Worm (Caenorhabditis elegans): ENCODE results near the gene dml-1.
"Not testable (repeated sequence)": the region's sequence is repeated elsewhere in the genome, so short reads cannot be mapped to it uniquely, and the experiment has no call there.

The dml-1 gene

DNA sequence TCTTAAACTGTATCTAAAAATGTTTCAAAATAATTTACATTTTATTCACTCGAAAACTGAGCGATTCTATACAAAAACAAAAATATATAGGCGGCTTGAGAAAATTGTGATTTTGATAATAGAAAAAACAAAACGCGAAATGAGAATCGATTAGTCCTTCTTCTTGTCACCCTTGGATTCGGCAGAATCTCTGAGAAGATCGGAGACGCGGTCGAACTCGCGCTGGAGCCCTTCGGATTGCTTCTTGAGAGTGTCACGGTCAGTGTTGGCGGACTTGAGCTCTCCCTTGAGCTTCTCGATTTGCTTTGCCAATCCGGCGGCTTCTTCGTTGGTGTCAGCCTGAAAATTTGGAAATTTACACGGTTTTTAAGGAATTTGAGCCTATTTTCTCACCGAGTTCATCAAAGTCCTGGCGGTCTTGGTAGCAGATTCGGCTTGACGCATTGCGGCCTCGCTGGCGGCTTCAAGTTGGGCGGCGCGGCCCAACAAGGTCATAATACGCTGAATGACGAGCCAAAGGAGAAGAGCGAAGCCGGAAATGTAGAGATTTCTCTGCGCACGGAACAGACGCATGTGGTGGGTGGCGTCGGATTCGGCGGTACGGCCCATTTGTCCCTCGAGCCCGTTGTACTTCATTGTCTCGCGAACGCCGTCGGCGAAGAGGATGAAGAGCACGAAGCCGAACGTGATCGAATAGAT lies 4.9 kb downstream of the dml-1 start:
- TF ChIP-seq lsy-12 (tag; optimal IDR thresholded peaks at IDR 0.05) (no peak), pha-4 (tag; optimal IDR thresholded peaks at IDR 0.05) (no peak)

DNA sequence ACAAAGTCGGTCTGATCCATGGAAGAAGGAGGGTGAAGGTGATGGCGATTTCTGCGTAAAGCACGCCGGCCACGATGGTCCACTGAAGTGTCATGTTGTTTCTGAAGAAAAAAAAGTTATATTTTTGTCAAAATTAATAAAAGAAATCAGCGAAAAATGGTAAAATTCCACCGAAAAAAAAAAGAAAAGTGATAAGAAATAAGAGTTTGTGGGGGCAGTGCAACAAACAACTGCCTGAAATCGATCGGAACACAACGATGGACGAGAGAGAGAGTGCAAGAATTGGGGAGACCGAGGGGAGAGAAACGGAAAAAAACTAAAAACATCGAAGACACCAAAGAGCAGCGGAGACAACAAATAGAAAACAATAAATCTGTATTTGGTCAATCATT lies 5.6 kb downstream of the dml-1 start, which contains the start of gene Y54G2A.18:
TSS of gene Y54G2A.18 (minus strand) at position 101 of the 392 bp plus-strand sequence.
- TF ChIP-seq ceh-28 (tag; optimal IDR thresholded peaks at IDR 0.05) (peak; percentile 28), nhr-25 (tag; optimal IDR thresholded peaks at IDR 0.05) (no peak), skn-1 (tag; optimal IDR thresholded peaks at IDR 0.05) (no peak), elt-1 (tag; optimal IDR thresholded peaks at IDR 0.05) (no peak), daf-12 (tag; optimal IDR thresholded peaks at IDR 0.05) (no peak), zag-1 (tag; optimal IDR thresholded peaks at IDR 0.05) (no peak), ceh-82 (tag; optimal IDR thresholded peaks at IDR 0.05) (no peak), nhr-43 (tag; optimal IDR thresholded peaks at IDR 0.05; ENCODE audit: poor library complexity, severe bottlenecking) (no peak), aly-2 (tag; optimal IDR thresholded peaks at IDR 0.05) (no peak), elt-2 (tag; optimal IDR thresholded peaks at IDR 0.05) (peak; percentile 35), pha-4 (tag; optimal IDR thresholded peaks at IDR 0.05) (peak; percentile 35), fos-1 (tag; optimal IDR thresholded peaks at IDR 0.05) (no peak), ztf-11 (tag; optimal IDR thresholded peaks at IDR 0.05) (no peak), elt-3 (tag; optimal IDR thresholded peaks at IDR 0.05) (no peak)

DNA sequence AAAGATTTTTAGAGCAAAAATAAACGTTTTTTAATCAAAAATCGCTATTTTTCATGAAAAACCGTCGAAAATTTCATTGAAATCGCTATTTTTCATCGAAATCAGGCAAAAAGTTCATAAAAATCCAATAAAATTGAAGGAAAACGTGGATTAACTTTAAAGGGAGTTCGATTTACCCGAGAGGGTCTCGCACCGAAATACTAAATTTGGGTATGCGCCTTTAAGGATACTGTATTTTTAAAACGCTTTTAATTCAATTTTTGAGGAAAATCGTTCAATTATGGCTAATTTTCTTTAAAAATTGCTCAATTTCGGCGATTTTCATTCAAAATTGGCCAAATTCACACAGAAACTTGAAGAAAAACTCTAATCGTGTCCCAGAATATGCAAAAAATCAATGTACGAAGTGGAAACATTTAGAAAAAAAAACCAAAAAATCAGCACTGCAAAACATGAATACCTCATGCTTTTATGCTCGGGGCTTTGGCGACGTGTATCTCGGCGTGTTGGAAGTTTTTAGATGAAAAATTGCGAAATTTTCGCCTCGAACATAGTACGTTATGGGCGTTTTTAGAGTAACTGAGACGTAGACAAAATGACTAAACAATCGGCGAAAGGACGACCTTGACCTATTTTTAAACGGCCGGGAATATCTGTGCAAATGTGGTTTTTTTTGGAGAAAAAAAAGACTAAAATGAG lies 6.2 kb downstream of the dml-1 start:
- no peak for TF ChIP-seq ztf-11 (tag; optimal IDR thresholded peaks at IDR 0.05)
- no peak for TF ChIP-seq fos-1 (tag; optimal IDR thresholded peaks at IDR 0.05)
- TF ChIP-seq nhr-23 (tag; optimal IDR thresholded peaks at IDR 0.05) = peak; percentile 53
- TF ChIP-seq nhr-25 (tag; optimal IDR thresholded peaks at IDR 0.05) = peak; percentile 10

DNA sequence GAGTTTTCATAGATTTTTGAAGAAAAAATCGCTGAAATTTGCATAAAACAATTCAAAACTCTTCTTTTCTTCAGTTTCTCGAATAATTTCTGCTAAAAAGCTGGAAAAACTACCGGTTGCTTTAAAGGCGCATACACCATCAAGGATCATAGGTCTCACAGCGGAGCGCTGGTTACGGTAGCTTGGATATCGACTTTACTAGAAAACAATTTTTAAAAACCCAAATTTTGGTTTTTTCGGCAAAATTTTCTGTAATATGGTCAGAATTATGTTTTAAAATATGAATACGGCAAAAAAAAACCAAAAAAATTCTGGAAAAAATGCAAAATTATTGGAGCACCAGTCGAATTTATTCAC lies 6.7 kb downstream of the dml-1 start:
- TF ChIP-seq mml-1 (tag; optimal IDR thresholded peaks at IDR 0.05) (no peak), nfya-1 (tag; optimal IDR thresholded peaks at IDR 0.05; ENCODE audit: insufficient read depth) (no peak), nhr-28 (tag; optimal IDR thresholded peaks at IDR 0.05) (no peak), zag-1 (tag; optimal IDR thresholded peaks at IDR 0.05) (no peak), pha-4 (tag; optimal IDR thresholded peaks at IDR 0.05) (no peak), R02D3.7 (tag; optimal IDR thresholded peaks at IDR 0.05) (no peak), nhr-76 (tag; optimal IDR thresholded peaks at IDR 0.05) (no peak), nhr-43 (tag; optimal IDR thresholded peaks at IDR 0.05; ENCODE audit: poor library complexity, severe bottlenecking) (no peak), tbx-2 (tag; optimal IDR thresholded peaks at IDR 0.05) (no peak), lin-39 (tag; optimal IDR thresholded peaks at IDR 0.05) (no peak), elt-2 (tag; optimal IDR thresholded peaks at IDR 0.05) (no peak)

DNA sequence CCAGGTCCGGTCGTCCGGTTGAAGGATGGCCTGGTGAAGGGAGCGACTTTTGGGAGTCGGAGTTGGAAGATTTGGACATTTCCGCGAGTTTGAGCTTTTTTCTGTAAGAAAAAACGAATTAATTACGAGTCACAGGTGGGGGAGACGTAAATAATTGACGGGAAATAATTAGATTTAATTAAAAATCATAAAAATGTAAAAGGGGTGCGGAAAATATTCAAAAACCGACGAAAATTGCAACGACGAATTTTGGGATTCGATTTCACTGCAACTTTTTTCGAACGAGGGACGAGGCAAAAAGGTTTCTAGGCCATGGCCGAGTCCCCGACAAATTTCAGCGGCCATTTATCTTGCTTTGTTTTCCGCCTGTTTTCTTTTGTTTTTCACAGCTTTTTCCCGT lies 7.9 kb downstream of the dml-1 start, which contains the start of gene Y54G2A.19:
TSS of gene Y54G2A.19 (minus strand) at position 101 of the 400 bp plus-strand sequence.
- not testable (repeated sequence) for TF ChIP-seq nhr-23, elt-1, ceh-82 (tag; optimal IDR thresholded peaks at IDR 0.05)

DNA sequence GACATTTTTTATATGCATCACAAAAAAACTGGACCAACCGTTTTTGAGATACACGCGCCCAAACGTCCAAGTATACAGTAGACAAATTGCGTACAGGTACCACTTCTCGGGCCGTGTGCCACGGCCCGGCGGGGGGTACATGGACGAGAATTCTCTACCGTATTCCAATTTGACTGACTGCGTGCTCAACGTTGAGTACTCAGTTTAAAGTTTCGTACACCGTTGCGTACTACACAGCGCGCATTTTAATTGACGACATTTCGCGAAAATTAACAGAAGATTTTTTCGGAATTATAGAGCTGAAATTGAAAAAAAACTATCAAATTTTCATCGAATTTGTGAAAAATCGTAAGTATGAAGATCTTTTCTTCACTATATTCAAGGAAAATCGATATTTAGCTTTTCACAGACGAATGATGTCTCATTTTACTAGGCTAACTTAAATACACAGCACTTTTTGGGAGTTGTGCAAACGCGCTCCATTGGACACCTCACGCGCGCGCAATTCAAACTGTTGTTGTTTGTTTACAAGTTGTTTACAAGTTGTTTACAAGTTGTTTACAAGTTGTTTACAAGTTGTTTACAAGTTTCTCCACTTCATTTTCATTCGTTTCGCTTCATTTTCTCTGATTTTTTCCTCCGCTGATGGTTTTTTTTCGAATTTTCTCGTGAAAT lies 9.4 kb downstream of the dml-1 start:
- peak; percentile 8 for TF ChIP-seq elt-2 (tag; optimal IDR thresholded peaks at IDR 0.05)
- TF ChIP-seq pha-4 (tag; optimal IDR thresholded peaks at IDR 0.05) = peak; percentile 11

DNA sequence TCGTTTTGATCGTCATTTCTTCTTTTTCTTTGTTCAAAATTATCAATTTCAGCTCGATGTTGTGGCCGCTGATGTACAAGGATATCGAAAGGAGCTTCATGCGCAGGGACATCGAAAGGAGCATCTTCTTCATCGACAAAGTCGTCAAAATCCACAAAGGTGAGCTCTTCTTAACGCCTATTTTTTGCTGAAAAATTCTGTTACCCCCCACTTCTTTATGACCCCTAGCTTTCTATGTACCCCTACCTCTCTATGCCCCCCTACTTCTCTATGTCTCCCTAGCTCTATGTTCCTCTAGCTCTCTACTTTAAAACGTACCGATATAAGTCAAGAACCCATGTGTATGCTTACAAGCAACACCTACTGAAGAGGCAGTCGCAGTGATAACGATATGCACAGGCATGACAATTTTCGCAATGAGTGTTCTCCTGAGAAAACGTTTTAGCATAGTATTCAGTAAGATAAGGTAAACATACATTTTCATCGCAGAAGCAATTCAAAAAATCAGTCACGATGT lies 10.9 kb downstream of the dml-1 start, which contains the start of gene Y54G2A.36:
TSS of gene Y54G2A.36 (plus strand) at position 51 of the 517 bp plus-strand sequence.
- TF ChIP-seq ceh-28 (tag; optimal IDR thresholded peaks at IDR 0.05) = no peak
- TF ChIP-seq R02D3.7 (tag; optimal IDR thresholded peaks at IDR 0.05) = no peak
- TF ChIP-seq mml-1 (tag; optimal IDR thresholded peaks at IDR 0.05) = no peak
- no peak for TF ChIP-seq tbx-2 (tag; optimal IDR thresholded peaks at IDR 0.05)
- TF ChIP-seq elt-3 (tag; optimal IDR thresholded peaks at IDR 0.05) = no peak
- no peak for TF ChIP-seq jun-1 (tag; optimal IDR thresholded peaks at IDR 0.05)
